Worm (Caenorhabditis elegans): ENCODE measurements around the gene F58F12.3.

DNA sequence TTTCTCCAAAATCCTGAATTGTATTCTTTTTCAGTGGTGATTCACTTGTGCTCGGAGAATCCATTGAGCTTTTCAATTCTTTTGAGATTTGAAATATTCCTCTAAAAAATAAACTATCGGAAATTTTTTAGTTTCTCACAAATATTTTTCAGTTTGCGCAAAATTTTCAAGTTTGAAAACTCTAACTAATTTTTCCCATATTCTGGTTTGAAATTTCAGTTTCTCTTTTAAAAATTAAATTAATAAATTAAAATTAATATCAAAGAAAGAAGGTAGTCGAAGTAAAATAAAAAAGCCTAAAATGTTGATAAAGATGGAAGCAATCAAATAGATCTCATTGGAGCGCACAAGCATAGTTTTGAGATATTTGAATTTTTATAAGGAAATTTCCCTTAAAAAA lies 39.2 kb downstream of the F58F12.3 start, which contains the start of gene C32D5.10:
- TF ChIP-seq snpc-4 (tag; optimal IDR thresholded peaks at IDR 0.05) (no peak), skn-1 (tag; optimal IDR thresholded peaks at IDR 0.05) (no peak)
